Worm (Caenorhabditis elegans): Measurements from ENCODE around the gene C50B8.4.
A peak's percentile ranks its signal among the peaks of the same experiment; 100 is the strongest.

DNA sequence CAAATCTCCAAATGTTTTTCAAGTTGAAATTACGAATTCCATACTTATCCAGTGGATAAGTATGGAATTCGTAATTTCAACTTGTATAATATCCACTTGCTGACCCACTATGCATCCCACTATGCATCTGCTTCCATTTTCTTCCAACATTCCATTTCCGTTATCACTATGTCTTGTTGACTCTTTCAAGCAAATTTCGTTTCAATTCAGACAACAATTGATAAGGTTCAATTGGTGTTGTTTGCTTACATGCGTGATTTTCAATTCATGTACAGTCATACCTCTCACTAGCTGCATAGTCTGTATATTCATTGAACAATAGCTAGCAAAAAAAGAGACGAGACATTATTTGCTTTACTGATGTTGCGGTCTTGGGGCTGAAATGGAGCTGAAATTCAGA is 5.0 kb downstream of the C50B8.4 start:
- no peak for TF ChIP-seq nhr-11 (tag; optimal IDR thresholded peaks at IDR 0.05)
- TF ChIP-seq elt-2 (tag; optimal IDR thresholded peaks at IDR 0.05), result peak; percentile 62
- no peak for TF ChIP-seq blmp-1 (tag; optimal IDR thresholded peaks at IDR 0.05)
- no peak for TF ChIP-seq zag-1 (tag; optimal IDR thresholded peaks at IDR 0.05)
- TF ChIP-seq ceh-82 (tag; optimal IDR thresholded peaks at IDR 0.05), result no peak
- TF ChIP-seq skn-1 (tag; optimal IDR thresholded peaks at IDR 0.05), result no peak
- TF ChIP-seq fos-1 (tag; optimal IDR thresholded peaks at IDR 0.05), result no peak

Measured in whole organism, L1 larva.